Fruit fly (Drosophila melanogaster): Measurements from ENCODE around the gene Nep3.
A peak's percentile ranks its signal among the peaks of the same experiment; 100 is the strongest.
"Not testable (repeated sequence)": the region's sequence is repeated elsewhere in the genome, so short reads cannot be mapped to it uniquely, and the experiment has no call there.

Gene Nep3

dm6 chrX:19958242-19958641, 2.9 kb upstream of the Nep3 start, which contains the start of gene CG43784:
CG43784 (minus strand) TSS chrX:19958342.
- TF ChIP-seq CG12768, Hr96, CG1620 (GFP tag; optimal IDR thresholded peaks at IDR 0.05): not testable (repeated sequence)

DNA sequence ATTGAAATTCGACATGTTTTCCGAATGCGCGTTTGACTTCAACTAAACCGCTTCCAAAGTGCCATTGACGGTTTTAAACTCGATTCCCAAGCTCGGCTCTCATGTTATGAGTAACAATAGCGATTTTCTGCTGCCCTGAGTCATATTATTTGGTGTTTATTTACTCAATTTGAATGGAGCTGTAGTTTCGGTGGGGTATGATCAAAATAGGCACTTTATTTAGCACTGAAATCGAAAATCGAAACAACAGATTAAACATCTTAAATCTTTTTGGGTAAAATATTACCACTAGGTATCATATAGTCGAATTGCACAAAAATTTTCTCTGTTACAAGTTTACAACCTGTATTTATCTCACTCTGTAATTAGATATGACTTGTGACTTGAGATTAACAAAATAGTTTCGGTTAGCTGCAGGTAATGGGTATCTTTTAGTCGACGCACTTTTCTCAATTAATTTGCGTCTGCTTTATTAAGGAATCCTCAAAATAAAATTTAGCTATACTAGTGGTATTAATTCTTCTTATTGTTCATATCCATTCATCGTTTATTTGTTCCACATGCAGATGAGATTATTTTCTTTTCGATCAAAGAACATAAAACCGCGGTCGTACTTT, 1.6 kb upstream of the Nep3 start, which contains the start of gene CG12655:
CG12655 (minus strand) TSS at position 51 of the 617 bp plus-strand sequence.
- TF ChIP-seq kay (GFP tag; ENCODE audit: borderline replicate concordance) (no peak), pad (GFP tag; optimal IDR thresholded peaks at IDR 0.05) (no peak), CG1620 (GFP tag; optimal IDR thresholded peaks at IDR 0.05) (no peak), cic (GFP tag; optimal IDR thresholded peaks at IDR 0.05) (no peak), CG7101 (tag; optimal IDR thresholded peaks at IDR 0.05) (no peak), bab1 (GFP tag; optimal IDR thresholded peaks at IDR 0.05) (no peak), toe (GFP tag; optimal IDR thresholded peaks at IDR 0.05) (no peak), cnc (optimal IDR thresholded peaks at IDR 0.05) (no peak), Clk (GFP tag; optimal IDR thresholded peaks at IDR 0.05) (no peak), ovo (GFP tag; optimal IDR thresholded peaks at IDR 0.05) (no peak), CG7045 (GFP tag; optimal IDR thresholded peaks at IDR 0.05) (no peak), Crg-1 (GFP tag; optimal IDR thresholded peaks at IDR 0.05) (no peak), CG5204 (GFP tag; optimal IDR thresholded peaks at IDR 0.05) (no peak), tj (GFP tag; optimal IDR thresholded peaks at IDR 0.05) (no peak), CG33017 (tag; optimal IDR thresholded peaks at IDR 0.05) (no peak), CG11617 (GFP tag; optimal IDR thresholded peaks at IDR 0.05) (no peak), CG12768 (GFP tag; optimal IDR thresholded peaks at IDR 0.05) (no peak)

DNA sequence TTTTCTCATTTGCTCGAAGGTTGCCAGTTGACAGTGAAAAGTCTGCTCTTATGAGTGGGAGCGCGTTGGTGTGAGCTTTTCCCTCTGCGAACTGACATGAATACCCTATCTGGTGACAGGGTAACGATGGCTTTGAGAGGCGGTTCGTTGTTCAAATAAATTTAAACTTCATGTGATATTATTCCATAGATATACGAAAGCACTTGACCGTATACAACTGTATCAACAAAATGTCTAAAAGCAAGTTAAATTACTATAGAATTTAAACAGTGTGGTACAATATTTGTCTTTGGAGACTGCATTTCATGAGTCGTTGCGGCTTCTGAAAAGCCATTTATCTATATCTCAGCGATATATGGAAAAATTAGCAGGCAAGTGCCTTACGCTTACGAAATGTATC, 3.1 kb downstream of the Nep3 start:
- no peak for TF ChIP-seq bab1 (GFP tag; optimal IDR thresholded peaks at IDR 0.05)
- peak; percentile 28 for TF ChIP-seq CG33017 (tag; optimal IDR thresholded peaks at IDR 0.05)
- TF ChIP-seq CG1620 (GFP tag; optimal IDR thresholded peaks at IDR 0.05) = no peak
- no peak for TF ChIP-seq tj (GFP tag; optimal IDR thresholded peaks at IDR 0.05)
- TF ChIP-seq pad (GFP tag; optimal IDR thresholded peaks at IDR 0.05) = no peak
- peak; percentile 23 for TF ChIP-seq CG11617 (GFP tag; optimal IDR thresholded peaks at IDR 0.05)
- TF ChIP-seq kay (GFP tag; ENCODE audit: borderline replicate concordance) = no peak
- no peak for TF ChIP-seq CG7101 (tag; optimal IDR thresholded peaks at IDR 0.05)
- TF ChIP-seq Hr96 (GFP tag; optimal IDR thresholded peaks at IDR 0.05) = peak; percentile 0
- peak; percentile 25 for TF ChIP-seq CG5204 (GFP tag; optimal IDR thresholded peaks at IDR 0.05)

DNA sequence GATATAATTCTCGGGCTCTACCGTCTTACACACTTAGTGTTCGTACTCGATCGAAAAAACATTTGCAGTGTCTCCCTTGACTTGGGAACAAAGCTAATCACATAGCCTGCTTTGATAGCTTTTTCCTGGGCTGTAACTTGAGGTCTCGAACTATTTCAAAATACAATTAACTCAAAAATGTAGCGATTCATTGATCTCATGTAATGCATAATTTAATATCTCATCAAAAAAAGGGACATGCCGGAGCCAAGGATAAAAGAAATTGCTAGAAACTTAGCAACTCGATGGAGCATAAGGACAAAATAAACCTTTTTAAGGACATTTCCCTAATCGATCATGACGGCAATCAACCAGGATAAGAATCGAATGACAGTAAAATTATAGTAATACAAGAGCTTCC, 40.9 kb downstream of the Nep3 start, which contains the start of gene lky:
lky (minus strand) TSS at position 101 of the 400 bp plus-strand sequence.
- TF ChIP-seq CG7045 (GFP tag; optimal IDR thresholded peaks at IDR 0.05) = no peak
- no peak for TF ChIP-seq CG33017 (tag; optimal IDR thresholded peaks at IDR 0.05)
- no peak for TF ChIP-seq CG14711 (tag; optimal IDR thresholded peaks at IDR 0.05)

All from whole organism, adult.